Worm (Caenorhabditis elegans) whole organism, young adult: ENCODE measurements around the gene srj-54.
A peak's percentile ranks its signal among the peaks of the same experiment; 100 is the strongest.

Source experiments
- C06A6.2 ChIP-seq: fragments of 200-800 bp; sonication (Bioruptor generic); conservative IDR thresholded peaks from 2 replicates; pipeline ENCODE4 v1.3.6; 2022; ENCODE audit warnings: missing genetic modification characterization, missing compliant biosample characterization
- F37B4.10 ChIP-seq: fragments of 200-800 bp; sonication (Bioruptor generic); IDR thresholded peaks from 2 replicates; pipeline ENCODE4 v1.3.6; 2022; ENCODE audit warnings: missing genetic modification characterization, missing compliant biosample characterization
- F57A8.1 ChIP-seq: fragments of 200-800 bp; sonication (Bioruptor generic); optimal IDR thresholded peaks from 2 replicates; lab custom pipeline; 2018; ENCODE audit warnings: mild to moderate bottlenecking, missing genetic modification characterization, moderate library complexity, missing compliant biosample characterization
- Y53F4B.3 ChIP-seq: fragments of 200-800 bp; sonication (Bioruptor generic); IDR thresholded peaks from 2 replicates; pipeline ENCODE4 v1.3.6; 2022; ENCODE audit warnings: missing genetic modification reagents, missing genetic modification characterization, missing compliant biosample characterization
- ama-1 ChIP-seq, 3 experiments: fragments of 150-350 bp in 1 of 3; sonication (generic microtip) in 2 of 3; optimal IDR thresholded peaks; 2 replicates each; lab custom pipeline; 2014 to 2018; ENCODE audit warnings: missing biosample characterization in 2 of 3, missing genetic modification characterization in 2 of 3, missing genetic modification reagents in 2 of 3
- aptf-3 ChIP-seq: fragments of 200-800 bp; sonication (Bioruptor generic); IDR thresholded peaks from 2 replicates; pipeline ENCODE4 v1.3.6; 2022; ENCODE audit warnings: missing genetic modification characterization, missing compliant biosample characterization
- cebp-2 ChIP-seq: fragments of 200-800 bp; sonication (Bioruptor generic); IDR thresholded peaks from 2 replicates; pipeline ENCODE4 v1.3.6; 2022; ENCODE audit warnings: missing genetic modification characterization, missing compliant biosample characterization
- lag-1 ChIP-seq: fragments of 200-800 bp; sonication (Bioruptor generic); IDR thresholded peaks from 2 replicates; pipeline ENCODE4 v1.3.6; 2022; ENCODE audit warnings: missing genetic modification reagents, missing genetic modification characterization, missing compliant biosample characterization
- pha-4 ChIP-seq: fragments of 150-350 bp; sonication (generic microtip); optimal IDR thresholded peaks from 2 replicates; lab custom pipeline; 2014; ENCODE audit warnings: missing biosample characterization, missing genetic modification reagents, missing genetic modification characterization
- snpc-3.4 ChIP-seq: sonication (generic microtip); optimal IDR thresholded peaks from 2 replicates; lab custom pipeline; 2017; ENCODE audit warnings: missing genetic modification characterization, mild to moderate bottlenecking, missing compliant biosample characterization, antibody characterized with exemption, moderate library complexity, missing genotype, missing genetic modification reagents
- snpc-4 ChIP-seq, 5 experiments: fragments of 150-350 bp in 1 of 5; sonication (generic microtip) in 4 of 5; optimal IDR thresholded peaks; 2 replicates each; lab custom pipeline; 2014 to 2018; ENCODE audit warnings: missing genetic modification characterization in 5 of 5, missing biosample characterization in 3 of 5, antibody characterized with exemption in 2 of 5, mild to moderate bottlenecking in 2 of 5, missing compliant biosample characterization in 2 of 5, missing genotype in 2 of 5, moderate library complexity in 2 of 5, missing genetic modification reagents in 1 of 5
- tbp1 ChIP-seq: fragments of 200-800 bp; sonication (Bioruptor generic); optimal IDR thresholded peaks from 2 replicates; lab custom pipeline; 2018; ENCODE audit warnings: mild to moderate bottlenecking, missing genetic modification characterization, missing compliant biosample characterization
- ztf-25 ChIP-seq: fragments of 200-800 bp; sonication (Bioruptor generic); IDR thresholded peaks from 2 replicates; pipeline ENCODE4 v1.3.6; 2022; ENCODE audit warnings: missing genetic modification reagents, missing genetic modification characterization, missing compliant biosample characterization

DNA sequence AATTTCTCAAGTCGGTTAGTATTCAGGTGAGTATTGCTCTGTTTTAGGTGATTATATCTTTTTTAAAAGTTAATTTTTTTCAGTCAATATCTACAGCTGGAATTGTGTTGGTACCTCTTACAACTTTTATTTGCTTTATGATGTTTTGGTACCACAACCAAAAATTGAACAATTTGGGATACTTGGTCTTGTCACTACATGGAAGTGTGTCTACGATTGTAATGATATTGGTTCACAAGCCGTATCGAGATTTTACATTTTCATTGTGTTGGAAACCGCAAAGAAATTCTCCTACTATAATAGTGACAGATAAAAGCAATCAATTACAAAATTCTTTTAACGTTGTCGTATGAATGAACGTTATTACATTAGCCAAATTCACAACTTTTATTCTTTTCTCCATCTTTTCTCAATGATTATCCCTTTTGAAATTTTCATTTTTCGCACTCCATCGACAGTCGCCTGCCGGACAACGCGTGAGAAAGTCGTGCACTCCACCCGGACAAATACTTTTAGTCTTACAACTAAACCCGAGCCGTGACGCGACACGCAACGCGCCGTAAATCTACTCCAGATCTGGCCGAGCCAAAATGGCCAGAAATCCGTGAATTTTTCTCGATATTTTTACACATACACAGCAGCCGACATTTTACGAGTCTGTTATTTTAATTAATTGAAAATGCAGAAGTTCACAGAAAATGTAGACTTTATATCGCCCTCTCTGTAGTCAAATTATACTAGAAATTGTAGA, 12.3 kb upstream of the srj-54 start:
- TF ChIP-seq aptf-3 (GFP tag; lab: Robert Waterston, UW) (no peak), F57A8.1 (GFP tag; lab: Kevin White, UChicago) (no peak), C06A6.2 (no peak), snpc-3.4 (tag; lab: Kevin White, UChicago) (no peak), ama-1 (optimal IDR thresholded peaks at IDR 0.05; lab: Kevin White, UChicago) (no peak), ama-1 (GFP tag; optimal IDR thresholded peaks at IDR 0.05; lab: Kevin White, UChicago) (no peak), cebp-2 (GFP tag; lab: Robert Waterston, UW) (no peak), F37B4.10 (GFP tag; lab: Robert Waterston, UW) (peak; percentile 98), snpc-4 (GFP tag; optimal IDR thresholded peaks at IDR 0.05; lab: Kevin White, UChicago) (no peak), snpc-4 (tag; optimal IDR thresholded peaks at IDR 0.05; lab: Kevin White, UChicago) (peak in 2 of 4 experiments; percentile 7 to 86), pha-4 (tag; lab: Kevin White, UChicago) (no peak), tbp1 (GFP tag; lab: Kevin White, UChicago) (no peak), Y53F4B.3 (GFP tag; lab: Robert Waterston, UW) (no peak), lag-1 (GFP tag; lab: Robert Waterston, UW) (no peak), ztf-25 (no peak)
